Fruit fly (Drosophila melanogaster) whole organism, larva: Measurements from ENCODE around the gene CG14453.
"Not testable (repeated sequence)": the region's sequence is repeated elsewhere in the genome, so short reads cannot be mapped to it uniquely, and the experiment has no call there.

Experiments used
- noc ChIP-seq: fragments of 200-800 bp; sonication (Bioruptor generic); optimal IDR thresholded peaks from 3 replicates; lab custom pipeline; 2019; ENCODE audit warnings: missing biosample characterization, mild to moderate bottlenecking, missing genetic modification characterization, moderate library complexity

CG14453 gene

DNA sequence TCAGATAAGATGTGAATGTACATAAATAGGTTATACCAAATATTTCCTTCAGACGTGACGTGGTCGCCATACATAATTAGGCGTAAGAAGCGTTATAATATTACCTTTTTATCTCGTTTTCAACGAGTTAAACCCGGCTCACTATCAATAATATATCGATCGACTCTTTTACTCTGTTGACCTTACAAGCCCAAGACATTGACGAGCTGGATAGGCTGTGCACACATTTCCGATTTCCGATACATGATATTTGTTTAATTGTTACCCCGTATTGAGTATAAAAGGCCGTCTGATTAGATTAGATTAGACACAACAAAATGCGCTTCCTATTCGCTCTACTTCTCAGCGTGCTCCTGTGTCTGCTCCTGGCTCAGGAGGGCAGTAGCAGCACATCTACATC is 3.0 kb downstream of the CG14453 start, which contains the start of gene CG32453:
CG32453 (plus strand) TSS at position 301 of the 400 bp plus-strand sequence.
- TF ChIP-seq noc (tag; lab: Kevin White, UChicago), result not testable (repeated sequence)

DNA sequence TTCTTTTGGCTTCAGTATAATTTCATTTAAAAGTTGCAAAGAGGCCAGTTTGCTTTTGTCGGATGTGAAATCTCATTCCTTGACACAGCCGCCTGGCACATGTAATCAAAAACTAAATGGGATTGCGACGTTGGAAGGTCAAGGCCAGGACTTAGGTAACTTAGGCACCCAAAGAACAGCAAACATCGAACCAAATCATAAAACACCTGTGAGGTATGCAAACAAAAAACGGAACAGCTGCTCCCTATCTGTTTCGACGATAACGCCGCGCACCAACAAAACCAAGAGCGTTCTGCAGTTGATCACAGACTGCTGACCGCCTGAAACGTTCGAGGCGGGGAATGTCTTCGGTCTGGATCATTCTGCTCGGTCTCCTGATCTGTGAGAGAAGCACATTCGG is 5.2 kb downstream of the CG14453 start, which contains the start of gene CG45116:
CG45116 (plus strand) TSS at position 301 of the 400 bp plus-strand sequence.
- TF ChIP-seq noc (tag; lab: Kevin White, UChicago), result no peak

DNA sequence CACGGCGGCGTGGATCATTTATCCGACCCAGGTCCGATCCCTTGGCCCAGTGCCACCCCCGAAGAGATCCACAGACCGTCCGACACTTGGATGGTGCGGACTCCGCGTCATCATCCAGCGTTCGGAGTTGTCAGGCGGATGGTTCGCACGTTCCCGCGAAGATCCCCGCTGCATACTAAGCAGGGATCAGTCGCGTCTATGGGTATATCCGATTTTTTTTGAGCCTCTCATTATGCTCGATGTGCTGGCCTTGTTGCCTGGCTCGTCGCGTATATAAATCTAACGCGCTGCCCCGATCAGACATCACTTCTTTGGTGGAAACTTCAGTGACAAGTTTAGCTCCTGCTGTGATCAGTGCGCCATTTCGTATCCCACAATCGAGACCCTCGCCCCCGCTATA is 18.0 kb downstream of the CG14453 start, which contains the start of gene CG11370:
CG11370 (plus strand) TSS at position 301 of the 400 bp plus-strand sequence.
- no peak for TF ChIP-seq noc (tag; lab: Kevin White, UChicago)

DNA sequence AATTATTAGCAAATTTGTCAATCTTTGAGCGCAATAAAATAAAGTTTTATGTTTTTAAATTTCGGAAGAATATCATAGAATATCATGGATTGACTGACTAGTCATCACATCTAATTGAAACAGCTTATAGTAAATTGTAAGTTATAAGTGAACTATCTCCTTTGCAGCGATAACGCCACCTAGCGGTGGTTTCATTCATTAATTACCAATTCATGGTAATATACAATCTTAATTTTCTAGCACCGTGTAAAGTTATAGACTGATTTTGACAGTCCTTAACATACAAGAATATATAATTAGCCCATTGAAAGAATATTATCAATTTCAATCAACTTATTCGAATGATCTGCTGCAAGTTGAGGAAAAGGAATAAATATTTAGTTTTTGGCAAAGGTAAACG is 19.7 kb downstream of the CG14453 start:
- TF ChIP-seq noc (tag; lab: Kevin White, UChicago), result no peak

DNA sequence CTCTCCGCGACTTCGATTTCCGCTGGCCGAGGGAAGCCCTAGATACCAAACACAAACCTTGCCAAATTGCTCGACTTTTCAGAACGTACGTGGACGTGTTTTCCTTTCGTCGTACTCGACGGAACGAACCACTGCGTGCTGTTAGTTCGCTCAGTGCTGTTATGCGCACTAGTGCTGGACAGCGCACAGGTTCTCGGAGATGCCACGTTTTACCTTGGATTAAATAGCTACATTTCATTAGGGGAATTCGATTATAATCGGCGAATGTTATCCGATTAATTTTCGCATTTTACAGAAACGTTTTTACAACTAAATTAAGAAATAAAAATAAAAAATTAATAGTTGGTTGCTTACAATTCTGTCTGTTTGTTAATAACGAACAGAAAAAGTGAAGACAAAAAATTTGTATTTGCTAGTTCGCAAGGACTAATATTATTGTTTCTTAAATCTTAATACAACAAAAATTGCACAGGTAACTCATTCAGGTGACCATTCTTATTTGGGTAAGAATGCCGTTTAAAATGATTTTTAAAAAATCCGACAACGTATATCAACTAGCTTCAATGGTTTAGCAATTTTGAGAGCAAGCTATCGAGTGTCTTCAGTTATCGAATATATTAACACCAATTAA is 23.4 kb downstream of the CG14453 start, which contains the start of the genes ArfGAP3 and CG32452:
ArfGAP3 (minus strand) TSS at position 441 of the 631 bp plus-strand sequence.
CG32452 (plus strand) TSS at position 592 of the 631 bp plus-strand sequence.
- TF ChIP-seq noc (tag; lab: Kevin White, UChicago), result no peak

DNA sequence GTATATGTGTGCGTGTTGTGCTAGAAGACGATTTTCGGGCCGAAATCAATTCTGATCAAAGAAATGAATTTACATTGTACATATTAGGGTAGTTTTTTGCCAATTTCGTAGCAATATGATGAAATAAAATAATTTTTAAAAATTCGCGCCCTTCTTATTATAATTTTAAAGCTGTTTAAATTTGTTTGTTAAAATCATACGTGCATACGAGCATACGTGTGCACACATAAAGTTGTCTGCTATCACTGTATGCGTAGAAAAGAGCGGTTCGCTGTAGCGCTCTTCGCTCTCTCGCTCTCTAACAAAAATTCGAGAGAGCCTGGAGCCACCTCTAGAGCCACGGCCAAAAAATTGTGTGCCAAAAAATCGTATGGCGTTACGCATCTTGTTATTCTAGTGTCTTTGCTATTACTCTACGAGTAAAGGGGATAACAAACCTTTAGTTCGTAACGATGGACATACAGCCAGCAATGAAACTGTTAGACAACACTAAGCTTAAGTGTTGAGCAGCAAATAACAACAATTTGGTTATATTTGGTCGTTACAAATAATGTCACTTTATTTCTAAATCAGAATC is 26.9 kb downstream of the CG14453 start, which contains the start of gene mael:
mael (plus strand) TSS at position 510 of the 577 bp plus-strand sequence.
- TF ChIP-seq noc (tag; lab: Kevin White, UChicago), result not testable (repeated sequence)

DNA sequence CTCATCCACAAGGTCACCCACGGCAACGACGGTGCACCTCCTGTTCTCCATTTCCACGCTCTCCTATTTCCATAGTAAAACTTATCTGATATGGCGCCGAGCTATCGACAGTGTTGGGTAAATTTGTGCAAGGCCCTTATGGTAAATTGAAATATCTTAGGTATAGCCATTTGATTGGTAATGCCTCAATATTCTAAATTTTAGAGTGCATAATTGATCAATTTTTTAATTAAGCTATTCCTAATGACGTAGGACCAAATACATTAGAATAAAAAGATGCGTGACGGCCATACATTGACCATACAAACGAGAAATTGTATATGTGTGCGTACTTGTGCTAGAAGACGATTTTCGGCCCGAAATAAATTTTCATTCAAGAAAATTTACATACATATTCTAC is 28.1 kb downstream of the CG14453 start, which contains the start of gene CG14451:
CG14451 (minus strand) TSS at position 101 of the 400 bp plus-strand sequence.
- TF ChIP-seq noc (tag; lab: Kevin White, UChicago), result no peak

DNA sequence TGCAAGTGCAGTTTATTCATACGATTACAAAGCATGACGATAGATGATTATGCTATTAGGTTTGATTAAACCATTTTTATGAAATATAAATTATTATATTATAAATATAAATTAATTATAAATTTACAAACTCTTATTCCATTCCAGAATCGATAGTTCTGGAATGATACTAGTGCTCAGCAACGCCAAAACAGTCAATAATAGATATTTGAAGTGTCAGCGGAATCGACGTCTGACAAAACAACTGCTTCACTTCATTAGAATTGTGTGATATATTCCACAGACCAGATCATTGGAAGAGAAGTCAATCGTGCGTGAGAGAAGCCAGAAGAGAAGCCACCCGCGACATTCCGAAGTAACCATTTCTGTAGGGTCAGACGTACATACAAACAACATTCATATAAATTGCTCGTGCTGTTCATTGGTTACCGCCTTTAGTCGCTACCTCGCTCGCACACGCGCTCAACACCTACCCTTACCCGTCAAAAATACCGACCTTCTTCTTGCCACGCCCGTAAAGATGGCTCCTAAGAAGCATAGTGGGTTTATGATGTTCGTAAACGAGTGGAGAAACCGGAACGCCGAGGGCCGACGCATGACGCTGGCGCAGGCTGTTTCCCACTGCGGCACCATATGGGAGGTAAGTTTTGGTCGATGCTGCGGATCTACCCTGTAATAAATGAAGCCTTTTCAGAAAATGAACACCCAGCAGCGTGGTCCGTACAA is 30.3 kb downstream of the CG14453 start:
- TF ChIP-seq noc (tag; lab: Kevin White, UChicago), result no peak

DNA sequence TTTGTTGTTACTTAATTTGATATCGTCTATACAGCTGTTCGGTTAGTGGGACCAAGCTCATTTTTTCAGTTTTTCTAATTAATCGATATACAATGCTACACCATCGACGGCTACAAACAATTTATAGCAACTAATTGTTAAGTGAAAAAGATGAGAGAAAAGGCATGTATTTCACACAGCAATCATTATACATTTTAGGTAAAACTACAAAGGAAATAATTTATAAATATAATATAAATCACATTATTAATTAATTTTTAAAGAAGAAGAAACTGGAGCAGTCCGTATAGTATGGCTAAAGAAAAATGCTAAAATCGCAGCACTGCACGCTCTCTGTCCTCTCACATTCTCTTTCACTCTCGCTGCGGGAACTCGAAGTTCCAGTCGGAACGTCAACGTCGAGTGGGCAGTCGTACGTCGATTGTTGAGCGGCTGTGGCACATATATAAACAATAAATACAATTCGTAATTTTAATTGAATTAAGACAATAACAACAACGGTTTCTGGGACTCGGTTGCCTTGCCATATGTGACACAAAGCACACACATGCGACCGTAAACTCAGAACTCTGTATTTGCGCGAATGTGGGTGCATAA is 34.0 kb downstream of the CG14453 start, which contains the start of the genes CG14450 and CG11367:
CG14450 (minus strand) TSS at position 51 of the 597 bp plus-strand sequence.
CG11367 (plus strand) TSS at position 373 of the 597 bp plus-strand sequence.
- TF ChIP-seq noc (tag; lab: Kevin White, UChicago), result no peak

DNA sequence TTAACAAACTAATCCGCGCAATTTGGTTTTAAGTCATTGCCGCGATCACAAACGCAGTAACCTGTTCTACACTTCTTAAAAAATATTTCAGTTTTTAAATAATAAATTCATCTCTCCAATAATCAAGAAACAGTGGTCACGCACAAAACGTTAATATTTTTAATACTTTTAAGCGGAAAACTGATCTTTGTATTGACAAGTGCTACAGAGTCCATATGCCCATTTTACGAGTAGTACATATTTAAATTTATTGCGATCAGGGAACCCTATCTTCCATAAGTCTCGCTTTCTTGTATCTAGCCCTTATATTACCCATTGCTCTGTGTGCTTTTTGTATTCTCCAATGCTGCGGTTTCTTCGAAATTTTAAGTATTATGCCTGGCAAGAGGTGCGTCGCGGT is 35.6 kb downstream of the CG14453 start, which contains the start of gene CG32454:
CG32454 (plus strand) TSS at position 301 of the 400 bp plus-strand sequence.
- TF ChIP-seq noc (tag; lab: Kevin White, UChicago), result no peak

DNA sequence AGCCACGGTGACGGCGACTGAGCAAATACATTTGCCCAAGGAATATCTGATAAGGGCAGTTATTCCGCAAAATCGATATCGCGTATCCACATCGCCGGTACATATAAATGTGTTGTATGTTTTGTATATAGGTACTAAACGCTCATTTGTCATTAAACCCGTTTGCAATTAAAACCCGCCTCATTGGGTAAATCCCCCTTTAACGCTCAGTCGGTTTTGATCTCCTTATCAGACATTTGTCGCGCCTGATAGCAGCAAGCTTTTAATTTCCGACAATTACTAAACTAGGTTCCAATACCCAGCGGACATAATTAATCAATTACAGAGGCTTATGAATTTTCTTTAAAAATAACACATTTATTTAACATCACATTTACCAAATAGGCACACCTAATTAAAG is 37.5 kb downstream of the CG14453 start:
- TF ChIP-seq noc (tag; lab: Kevin White, UChicago), result no peak

DNA sequence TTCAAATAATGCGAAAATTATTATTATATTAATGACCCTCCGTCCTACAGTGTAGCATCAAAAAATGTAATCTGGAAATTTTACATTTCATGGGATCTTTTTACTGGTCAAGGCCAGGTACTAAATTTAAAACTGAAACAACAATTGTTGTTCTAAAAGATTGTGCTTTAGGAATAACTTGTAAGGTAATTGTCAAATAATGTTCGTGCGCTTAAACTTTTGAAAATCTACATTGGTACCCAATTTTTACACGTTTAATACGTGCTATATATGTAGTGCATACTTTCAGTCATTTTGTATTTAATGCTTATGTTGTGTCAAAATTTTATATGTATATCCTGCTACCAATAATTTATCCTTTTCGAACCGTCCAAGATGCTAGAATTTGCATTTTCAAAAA is 39.7 kb downstream of the CG14453 start:
- no peak for TF ChIP-seq noc (tag; lab: Kevin White, UChicago)

DNA sequence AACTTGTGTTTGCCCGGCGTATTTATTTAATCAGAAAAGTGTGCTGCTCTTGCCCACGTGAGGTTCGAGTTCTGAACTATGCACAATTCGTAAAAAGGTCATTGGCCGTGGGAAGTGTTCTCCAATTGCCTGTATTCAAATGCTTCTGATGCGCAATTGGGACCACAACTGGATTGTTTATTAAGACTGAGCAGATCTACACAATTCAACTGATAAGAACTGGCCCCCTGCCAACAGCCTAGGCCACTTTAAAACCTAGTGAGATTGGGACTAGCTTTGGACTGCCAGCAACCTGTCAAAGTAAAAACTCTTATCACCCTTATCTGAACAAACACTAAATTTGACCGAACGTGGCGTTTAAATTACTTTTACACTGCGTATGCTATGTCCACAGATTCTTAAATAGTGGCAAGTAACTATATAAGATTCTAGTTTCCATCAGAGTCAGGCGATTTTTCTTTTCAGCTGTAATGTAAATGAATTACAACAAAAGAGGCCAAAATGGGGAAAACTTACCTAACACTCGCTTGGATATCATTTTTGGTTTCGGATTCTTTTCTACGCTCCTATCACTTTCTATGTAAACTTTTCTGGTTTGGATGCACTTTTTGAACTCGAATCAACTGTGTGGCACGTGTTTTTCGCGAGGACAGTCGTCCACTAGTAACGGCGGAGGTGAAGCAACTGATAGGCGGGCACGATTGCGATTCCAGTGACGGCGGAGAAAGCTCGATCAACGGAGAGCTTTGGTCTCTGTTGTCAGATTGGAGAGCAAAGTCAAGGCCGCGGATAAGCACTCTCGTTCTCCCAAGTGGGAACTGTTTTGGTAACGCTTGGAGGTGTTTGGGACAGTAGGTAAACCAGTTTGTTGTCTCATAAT is 44.1 kb downstream of the CG14453 start, which contains the start of gene CG11241:
CG11241 (minus strand) TSS at position 689 of the 880 bp plus-strand sequence.
- TF ChIP-seq noc (tag; lab: Kevin White, UChicago), result peak; percentile 28
